Fruit fly (Drosophila melanogaster) S2 (cell line): ENCODE results near the gene rdgA.

Experiments
- CG8478 ChIP-seq: fragments of >200 bp; optimal IDR thresholded peaks from 2 replicates; lab custom pipeline; 2018
- CTCF ChIP-seq, 2 experiments: fragments of >200 bp; optimal IDR thresholded peaks; 2 replicates each; lab custom pipeline; 2018

DNA sequence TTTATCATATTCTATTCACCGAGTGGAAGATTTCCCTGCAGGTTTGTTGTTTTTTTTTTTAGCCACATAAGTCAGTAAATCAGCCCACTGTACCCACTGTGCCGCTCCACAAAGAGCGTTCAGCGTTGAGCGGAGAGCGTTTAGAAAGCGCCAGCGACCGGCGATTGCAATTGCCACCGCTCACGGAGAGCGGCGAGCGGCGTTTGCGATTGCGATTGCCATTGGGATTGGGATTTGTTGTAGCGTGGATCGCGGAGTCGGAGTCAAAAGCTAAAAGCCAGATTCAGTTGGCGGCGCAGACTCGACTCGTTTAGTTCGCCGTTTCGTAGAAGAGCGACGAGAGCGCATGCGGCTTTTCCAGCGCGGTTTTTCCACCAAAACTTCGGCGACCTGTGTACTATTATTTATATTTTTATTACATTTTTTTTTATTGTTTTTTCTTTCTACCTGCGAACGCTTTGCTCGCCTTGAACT, 123.1 kb downstream of the rdgA start, which contains the start of gene Nost:
- TF ChIP-seq CG8478 (lab: Kevin White, UChicago) (no peak), CTCF (optimal IDR thresholded peaks at IDR 0.05; lab: Kevin White, UChicago) (no peak)
